Worm (Caenorhabditis elegans) whole organism, early embryonic: ENCODE measurements around the gene lsd-1.

Experiments
- ama-1 ChIP-seq: fragments of 150-350 bp; optimal IDR thresholded peaks from 2 replicates; lab custom pipeline; 2014
- flt-1 ChIP-seq: fragments of 200-800 bp; sonication (Bioruptor generic); IDR thresholded peaks from 2 replicates; pipeline ENCODE4 v1.3.6; 2022; ENCODE audit warnings: missing genetic modification characterization, missing compliant biosample characterization

- TF ChIP-seq ama-1 (lab: Kevin White, UChicago), result no peak
- no peak for TF ChIP-seq flt-1 (GFP tag; lab: Robert Waterston, UW)
Measured at ce11 chrX:11952129-11952528, 3.5 kb downstream of the lsd-1 start.
